Worm (Caenorhabditis elegans) whole organism, young adult: ENCODE data around the gene mlp-1.

Experiments used
- B0019.2 ChIP-seq: fragments of 200-800 bp; sonication (Bioruptor generic); conservative IDR thresholded peaks from 2 replicates; pipeline ENCODE4 v1.3.6; 2022; ENCODE audit warnings: missing genetic modification reagents, missing genetic modification characterization, missing compliant biosample characterization
- F33H1.4 ChIP-seq: fragments of 200-800 bp; sonication (Bioruptor generic); IDR thresholded peaks from 2 replicates; pipeline ENCODE4 v1.3.6; 2022; ENCODE audit warnings: missing genetic modification reagents, missing genetic modification characterization, missing compliant biosample characterization
- F52B5.7 ChIP-seq: sonication (generic microtip); optimal IDR thresholded peaks from 2 replicates; lab custom pipeline; 2016; ENCODE audit warnings: mild to moderate bottlenecking, missing genetic modification characterization, missing compliant biosample characterization
- F57A8.1 ChIP-seq: fragments of 200-800 bp; sonication (Bioruptor generic); optimal IDR thresholded peaks from 2 replicates; lab custom pipeline; 2018; ENCODE audit warnings: mild to moderate bottlenecking, missing genetic modification characterization, moderate library complexity, missing compliant biosample characterization
- T26A5.8 ChIP-seq: sonication (generic microtip); optimal IDR thresholded peaks from 2 replicates; lab custom pipeline; 2016; ENCODE audit warnings: missing genetic modification characterization, missing compliant biosample characterization
- Y79H2A.3 ChIP-seq: fragments of 200-800 bp; sonication (Bioruptor generic); conservative IDR thresholded peaks from 2 replicates; pipeline ENCODE4 v1.3.6; 2022; ENCODE audit warnings: missing genetic modification reagents, missing genetic modification characterization, missing compliant biosample characterization
- akir-1 ChIP-seq: fragments of 200-800 bp; sonication (Bioruptor generic); optimal IDR thresholded peaks from 2 replicates; lab custom pipeline; 2018; ENCODE audit warnings: mild to moderate bottlenecking, missing genetic modification characterization, moderate library complexity, missing compliant biosample characterization
- ama-1 ChIP-seq, 3 experiments: fragments of 150-350 bp in 1 of 3; sonication (generic microtip) in 2 of 3; optimal IDR thresholded peaks; 2 replicates each; lab custom pipeline; 2014 to 2018; ENCODE audit warnings: missing biosample characterization in 2 of 3, missing genetic modification characterization in 2 of 3, missing genetic modification reagents in 2 of 3
- aptf-3 ChIP-seq: fragments of 200-800 bp; sonication (Bioruptor generic); IDR thresholded peaks from 2 replicates; pipeline ENCODE4 v1.3.6; 2022; ENCODE audit warnings: missing genetic modification characterization, missing compliant biosample characterization
- atf-7 ChIP-seq: sonication (generic microtip); optimal IDR thresholded peaks from 2 replicates; lab custom pipeline; 2017; ENCODE audit warnings: mild to moderate bottlenecking, missing genetic modification characterization, missing compliant biosample characterization
- cebp-1 ChIP-seq, 2 experiments: fragments of 200-800 bp in 1 of 2; sonication (Bioruptor generic) in 1 of 2; sonication (generic microtip) in 1 of 2; IDR thresholded peaks in 1 of 2; optimal IDR thresholded peaks in 1 of 2; 2 replicates each; pipeline versions ENCODE4 v1.3.6 to Lab custom; 2017 to 2022; ENCODE audit warnings: missing compliant biosample characterization in 2 of 2, missing genetic modification characterization in 2 of 2, mild to moderate bottlenecking in 1 of 2, missing genetic modification reagents in 1 of 2, moderate library complexity in 1 of 2
- cebp-2 ChIP-seq: fragments of 200-800 bp; sonication (Bioruptor generic); IDR thresholded peaks from 2 replicates; pipeline ENCODE4 v1.3.6; 2022; ENCODE audit warnings: missing genetic modification characterization, missing compliant biosample characterization
- ceh-100 ChIP-seq: fragments of 200-800 bp; sonication (Bioruptor generic); IDR thresholded peaks from 2 replicates; pipeline ENCODE4 v1.3.6; 2022; ENCODE audit warnings: missing genetic modification reagents, missing genetic modification characterization, missing compliant biosample characterization
- ceh-40 ChIP-seq: fragments of 200-800 bp; sonication (Bioruptor generic); IDR thresholded peaks from 2 replicates; pipeline ENCODE4 v1.3.6; 2022; ENCODE audit warnings: missing genetic modification characterization, missing compliant biosample characterization
- ceh-58 ChIP-seq: fragments of 200-800 bp; sonication (Bioruptor generic); IDR thresholded peaks from 2 replicates; pipeline ENCODE4 v1.3.6; 2022; ENCODE audit warnings: missing genetic modification characterization, missing compliant biosample characterization
- dox-1 ChIP-seq: fragments of 200-800 bp; sonication (Bioruptor generic); IDR thresholded peaks from 2 replicates; pipeline ENCODE4 v1.3.6; 2022; ENCODE audit warnings: missing genetic modification reagents, missing genetic modification characterization, missing compliant biosample characterization
- efl-1 ChIP-seq: fragments of 150-350 bp; optimal IDR thresholded peaks from 2 replicates; lab custom pipeline; 2014; ENCODE audit warnings: missing biosample characterization, missing genetic modification reagents, missing genetic modification characterization
- egl-18 ChIP-seq: fragments of 200-800 bp; sonication (Bioruptor generic); IDR thresholded peaks from 2 replicates; pipeline ENCODE4 v1.3.6; 2022; ENCODE audit warnings: missing genetic modification reagents, missing genetic modification characterization, missing compliant biosample characterization
- hlh-12 ChIP-seq: sonication (generic microtip); optimal IDR thresholded peaks from 2 replicates; lab custom pipeline; 2016; ENCODE audit warnings: missing genetic modification characterization, missing compliant biosample characterization
- hlh-26 ChIP-seq: fragments of 200-800 bp; sonication (Bioruptor generic); conservative IDR thresholded peaks from 2 replicates; pipeline ENCODE4 v1.3.6; 2022; ENCODE audit warnings: missing genetic modification reagents, missing genetic modification characterization, missing compliant biosample characterization
- hmg-1.2 ChIP-seq: fragments of 200-800 bp; sonication (Bioruptor generic); IDR thresholded peaks from 2 replicates; pipeline ENCODE4 v1.3.6; 2022; ENCODE audit warnings: missing genetic modification reagents, missing genetic modification characterization, missing compliant biosample characterization
- hrde-1 ChIP-seq: sonication (generic microtip); optimal IDR thresholded peaks from 2 replicates; lab custom pipeline; 2016; ENCODE audit warnings: missing genetic modification characterization, mild to moderate bottlenecking, missing compliant biosample characterization, moderate library complexity, missing genotype, missing genetic modification reagents, borderline replicate concordance
- lag-1 ChIP-seq: fragments of 200-800 bp; sonication (Bioruptor generic); IDR thresholded peaks from 2 replicates; pipeline ENCODE4 v1.3.6; 2022; ENCODE audit warnings: missing genetic modification reagents, missing genetic modification characterization, missing compliant biosample characterization
- lin-54 ChIP-seq: fragments of 200-800 bp; sonication (Bioruptor generic); optimal IDR thresholded peaks from 2 replicates; lab custom pipeline; 2018; ENCODE audit warnings: mild to moderate bottlenecking, missing genetic modification characterization, missing compliant biosample characterization
- lir-1 ChIP-seq: fragments of 200-800 bp; sonication (Bioruptor generic); conservative IDR thresholded peaks from 2 replicates; pipeline ENCODE4 v1.3.6; 2022; ENCODE audit warnings: missing genetic modification reagents, missing genetic modification characterization, missing compliant biosample characterization
- lsl-1 ChIP-seq: fragments of 200-800 bp; sonication (Bioruptor generic); optimal IDR thresholded peaks from 2 replicates; lab custom pipeline; 2018; ENCODE audit warnings: mild to moderate bottlenecking, missing genetic modification characterization, moderate library complexity, missing compliant biosample characterization
- madf-10 ChIP-seq: sonication (generic microtip); optimal IDR thresholded peaks from 2 replicates; lab custom pipeline; 2016; ENCODE audit warnings: mild to moderate bottlenecking, missing genetic modification characterization, missing compliant biosample characterization
- madf-8 ChIP-seq: fragments of 200-800 bp; sonication (Bioruptor generic); conservative IDR thresholded peaks from 2 replicates; pipeline ENCODE4 v1.3.6; 2022; ENCODE audit warnings: missing genetic modification reagents, missing genetic modification characterization, missing compliant biosample characterization
- mes-4 ChIP-seq: sonication (generic microtip); optimal IDR thresholded peaks from 2 replicates; lab custom pipeline; 2016; ENCODE audit warnings: missing genotype, missing genetic modification characterization, missing compliant biosample characterization
- nfyb-1 ChIP-seq: fragments of 200-800 bp; sonication (Bioruptor generic); IDR thresholded peaks from 2 replicates; pipeline ENCODE4 v1.3.6; 2022; ENCODE audit warnings: missing genetic modification reagents, missing genetic modification characterization, missing compliant biosample characterization
- pha-4 ChIP-seq: fragments of 150-350 bp; sonication (generic microtip); optimal IDR thresholded peaks from 2 replicates; lab custom pipeline; 2014; ENCODE audit warnings: missing biosample characterization, missing genetic modification reagents, missing genetic modification characterization
- rcor-1 ChIP-seq: fragments of 200-800 bp; sonication (Bioruptor generic); IDR thresholded peaks from 2 replicates; pipeline ENCODE4 v1.3.6; 2022; ENCODE audit warnings: missing genetic modification reagents, missing genetic modification characterization, missing compliant biosample characterization
- rpc-1 ChIP-seq, 2 experiments: fragments of 150-350 bp in 1 of 2; sonication (generic microtip) in 1 of 2; optimal IDR thresholded peaks; 2 replicates each; lab custom pipeline; 2014 to 2018; ENCODE audit warnings: missing biosample characterization in 1 of 2, missing genetic modification characterization in 1 of 2, missing genetic modification reagents in 1 of 2, missing genotype in 1 of 2
- snpc-1.1 ChIP-seq: sonication (generic microtip); optimal IDR thresholded peaks from 2 replicates; lab custom pipeline; 2017; ENCODE audit warnings: missing genetic modification characterization, mild to moderate bottlenecking, missing compliant biosample characterization, antibody characterized with exemption, moderate library complexity, missing genotype, missing genetic modification reagents; ENCODE audit not compliant: insufficient read depth
- snpc-1.3 ChIP-seq: sonication (generic microtip); optimal IDR thresholded peaks from 2 replicates; lab custom pipeline; 2017; ENCODE audit warnings: missing genetic modification characterization, mild to moderate bottlenecking, missing compliant biosample characterization, antibody characterized with exemption, moderate library complexity, missing genotype, missing genetic modification reagents; ENCODE audit not compliant: insufficient read depth
- somi-1 ChIP-seq: fragments of 200-800 bp; sonication (Bioruptor generic); optimal IDR thresholded peaks from 2 replicates; lab custom pipeline; 2018; ENCODE audit warnings: mild to moderate bottlenecking, missing genetic modification characterization, missing compliant biosample characterization
- tbp1 ChIP-seq: fragments of 200-800 bp; sonication (Bioruptor generic); optimal IDR thresholded peaks from 2 replicates; lab custom pipeline; 2018; ENCODE audit warnings: mild to moderate bottlenecking, missing genetic modification characterization, missing compliant biosample characterization
- zfh-2 ChIP-seq: fragments of 200-800 bp; sonication (Bioruptor generic); conservative IDR thresholded peaks from 2 replicates; pipeline ENCODE4 v1.3.6; 2022; ENCODE audit warnings: missing genetic modification reagents, missing genetic modification characterization, missing compliant biosample characterization
- ztf-25 ChIP-seq: fragments of 200-800 bp; sonication (Bioruptor generic); IDR thresholded peaks from 2 replicates; pipeline ENCODE4 v1.3.6; 2022; ENCODE audit warnings: missing genetic modification reagents, missing genetic modification characterization, missing compliant biosample characterization
- ztf-26 ChIP-seq: sonication (generic microtip); optimal IDR thresholded peaks from 2 replicates; lab custom pipeline; 2017; ENCODE audit warnings: missing genetic modification characterization, missing compliant biosample characterization

Gene mlp-1

ce11 chrIII:5938013-5938412 lies 36.8 kb downstream of the mlp-1 start (continued):
- TF ChIP-seq ztf-25 (GFP tag; lab: Robert Waterston, UW) (no peak), cebp-2 (no peak), ceh-58 (GFP tag; lab: Robert Waterston, UW) (no peak), zfh-2 (GFP tag; lab: Robert Waterston, UW) (no peak), ama-1 (optimal IDR thresholded peaks at IDR 0.05; lab: Kevin White, UChicago) (no peak), ama-1 (GFP tag; optimal IDR thresholded peaks at IDR 0.05; lab: Kevin White, UChicago) (no peak), T26A5.8 (tag; lab: Kevin White, UChicago) (no peak), aptf-3 (GFP tag; lab: Robert Waterston, UW) (no peak)

- peak; percentile 62 for TF ChIP-seq cebp-1 (GFP tag; IDR thresholded peaks at IDR 0.05; lab: Robert Waterston, UW)
- TF ChIP-seq cebp-1 (tag; optimal IDR thresholded peaks at IDR 0.05; lab: Kevin White, UChicago), result peak; percentile 88
- peak; percentile 17 for TF ChIP-seq madf-10
- TF ChIP-seq lir-1, result no peak
These were observed 37.9 kb downstream of the mlp-1 start, which contains the start of gene EGAP1.1 for ce11 chrIII:5936992-5937391. EGAP1.1 (minus strand) TSS chrIII:5937220.

ce11 chrIII:5934138-5934658 lies 40.7 kb downstream of the mlp-1 start:
- TF ChIP-seq akir-1 (no peak), lin-54 (GFP tag; lab: Kevin White, UChicago) (no peak), aptf-3 (GFP tag; lab: Robert Waterston, UW) (no peak), mes-4 (tag; lab: Kevin White, UChicago) (no peak), ztf-26 (tag; lab: Kevin White, UChicago) (no peak), dox-1 (GFP tag; lab: Robert Waterston, UW) (no peak), rpc-1 (optimal IDR thresholded peaks at IDR 0.05; lab: Kevin White, UChicago) (no peak), rpc-1 (tag; optimal IDR thresholded peaks at IDR 0.05; lab: Kevin White, UChicago) (no peak), nfyb-1 (GFP tag; lab: Robert Waterston, UW) (no peak), hlh-12 (tag; lab: Kevin White, UChicago) (no peak), hrde-1 (no peak), rcor-1 (no peak), lag-1 (no peak), Y79H2A.3 (GFP tag; lab: Robert Waterston, UW) (no peak), hmg-1.2 (GFP tag; lab: Robert Waterston, UW) (no peak)

ce11 chrIII:5932853-5933252 lies 42.0 kb downstream of the mlp-1 start, which contains the start of gene zmp-1:
zmp-1 (minus strand) TSS chrIII:5932953.
- TF ChIP-seq somi-1, result no peak
- TF ChIP-seq Y79H2A.3 (GFP tag; lab: Robert Waterston, UW), result no peak
- TF ChIP-seq efl-1, result no peak
- no peak for TF ChIP-seq lsl-1 (GFP tag; lab: Kevin White, UChicago)
- TF ChIP-seq pha-4 (tag; lab: Kevin White, UChicago), result no peak
- no peak for TF ChIP-seq atf-7
- no peak for TF ChIP-seq F33H1.4 (GFP tag; lab: Robert Waterston, UW)
- no peak for TF ChIP-seq ceh-100 (GFP tag; lab: Robert Waterston, UW)

ce11 chrIII:5931433-5931994 lies 43.3 kb downstream of the mlp-1 start, which contains the start of gene EGAP1.5:
EGAP1.5 (plus strand) TSS chrIII:5931721.
- no peak for TF ChIP-seq egl-18 (GFP tag; lab: Robert Waterston, UW)
- TF ChIP-seq Y79H2A.3 (GFP tag; lab: Robert Waterston, UW), result no peak
- TF ChIP-seq F57A8.1, result no peak
- no peak for TF ChIP-seq somi-1
- TF ChIP-seq snpc-1.1 (tag; lab: Kevin White, UChicago), result no peak
- TF ChIP-seq tbp1 (GFP tag; lab: Kevin White, UChicago), result no peak
- TF ChIP-seq ceh-40, result no peak
- TF ChIP-seq F33H1.4 (GFP tag; lab: Robert Waterston, UW), result no peak
- no peak for TF ChIP-seq madf-8 (GFP tag; lab: Robert Waterston, UW)
- no peak for TF ChIP-seq F52B5.7 (tag; lab: Kevin White, UChicago)
- TF ChIP-seq aptf-3 (GFP tag; lab: Robert Waterston, UW), result no peak
- TF ChIP-seq snpc-1.3 (tag; lab: Kevin White, UChicago), result no peak
- no peak for TF ChIP-seq B0019.2 (GFP tag; lab: Robert Waterston, UW)
- no peak for TF ChIP-seq rcor-1
- no peak for TF ChIP-seq hlh-26 (GFP tag; lab: Robert Waterston, UW)
